Worm (Caenorhabditis elegans): ENCODE measurements around the gene gln-1.

The gln-1 gene

ce11 chrX:6022469-6022868 lies 35.6 kb upstream of the gln-1 start, which contains the start of gene lelo-3:
Gene lelo-3 (minus strand): TSS chrX:6022569.
- TF ChIP-seq lin-32 (GFP tag; optimal IDR thresholded peaks at IDR 0.05) (no peak), mep-1 (tag; optimal IDR thresholded peaks at IDR 0.05) (no peak), ceh-43 (GFP tag; optimal IDR thresholded peaks at IDR 0.05) (no peak), mab-5 (tag; optimal IDR thresholded peaks at IDR 0.05) (no peak), ces-1 (GFP tag; optimal IDR thresholded peaks at IDR 0.05) (peak; percentile 55)

ce11 chrX:6024977-6025376 lies 33.1 kb upstream of the gln-1 start:
- TF ChIP-seq ceh-43 (GFP tag; optimal IDR thresholded peaks at IDR 0.05) (no peak), hlh-1 (tag; optimal IDR thresholded peaks at IDR 0.05) (no peak), M03D4.4 (tag; optimal IDR thresholded peaks at IDR 0.05) (no peak), ceh-39 (tag; optimal IDR thresholded peaks at IDR 0.05) (no peak), nhr-76 (tag; optimal IDR thresholded peaks at IDR 0.05) (no peak), tbx-8 (GFP tag; optimal IDR thresholded peaks at IDR 0.05) (no peak), sem-2 (GFP tag; optimal IDR thresholded peaks at IDR 0.05) (no peak), zip-8 (tag; optimal IDR thresholded peaks at IDR 0.05) (no peak), mep-1 (tag; optimal IDR thresholded peaks at IDR 0.05) (no peak), elt-3 (tag; optimal IDR thresholded peaks at IDR 0.05) (no peak), sptf-1 (tag; optimal IDR thresholded peaks at IDR 0.05) (no peak), bed-3 (GFP tag; optimal IDR thresholded peaks at IDR 0.05) (no peak)

- TF ChIP-seq nhr-28 (tag; optimal IDR thresholded peaks at IDR 0.05): no peak
Measured at ce11 chrX:6026732-6027528, 31.1 kb upstream of the gln-1 start.

ce11 chrX:6029075-6029474 lies 29.0 kb upstream of the gln-1 start:
- TF ChIP-seq nhr-28 (tag; optimal IDR thresholded peaks at IDR 0.05): no peak
- TF ChIP-seq ceh-39 (tag; optimal IDR thresholded peaks at IDR 0.05): no peak
- no peak for TF ChIP-seq nhr-2 (tag; optimal IDR thresholded peaks at IDR 0.05)
- TF ChIP-seq sptf-1 (tag; optimal IDR thresholded peaks at IDR 0.05): no peak
- no peak for TF ChIP-seq elt-1 (tag; optimal IDR thresholded peaks at IDR 0.05; ENCODE audit: borderline replicate concordance, insufficient read depth)
- TF ChIP-seq hlh-1 (tag; optimal IDR thresholded peaks at IDR 0.05): no peak

ce11 chrX:6031169-6031568 lies 26.9 kb upstream of the gln-1 start, which contains the start of gene ipp-5:
Gene ipp-5 (plus strand): TSS chrX:6031469.
- TF ChIP-seq elt-3 (tag; optimal IDR thresholded peaks at IDR 0.05): no peak
- no peak for TF ChIP-seq mab-5 (tag; optimal IDR thresholded peaks at IDR 0.05)
- no peak for TF ChIP-seq lsy-2 (tag; optimal IDR thresholded peaks at IDR 0.05)
- TF ChIP-seq ztf-11 (tag; optimal IDR thresholded peaks at IDR 0.05): no peak
- no peak for TF ChIP-seq nhr-2 (tag; optimal IDR thresholded peaks at IDR 0.05)
- no peak for TF ChIP-seq nhr-76 (tag; optimal IDR thresholded peaks at IDR 0.05)
- no peak for TF ChIP-seq M03D4.4 (tag; optimal IDR thresholded peaks at IDR 0.05)
- TF ChIP-seq zip-8 (tag; optimal IDR thresholded peaks at IDR 0.05): no peak
- no peak for TF ChIP-seq nhr-28 (tag; optimal IDR thresholded peaks at IDR 0.05)
- no peak for TF ChIP-seq unc-120 (tag; optimal IDR thresholded peaks at IDR 0.05; ENCODE audit: poor library complexity, severe bottlenecking)
- no peak for TF ChIP-seq blmp-1 (tag; optimal IDR thresholded peaks at IDR 0.05)
- TF ChIP-seq ceh-39 (tag; optimal IDR thresholded peaks at IDR 0.05): no peak
- TF ChIP-seq ceh-43 (GFP tag; optimal IDR thresholded peaks at IDR 0.05): no peak
- TF ChIP-seq mep-1 (tag; optimal IDR thresholded peaks at IDR 0.05): no peak
- no peak for TF ChIP-seq unc-39 (tag; optimal IDR thresholded peaks at IDR 0.05)
- no peak for TF ChIP-seq ham-2 (GFP tag; optimal IDR thresholded peaks at IDR 0.05)
- TF ChIP-seq ces-1 (GFP tag; optimal IDR thresholded peaks at IDR 0.05): no peak
- TF ChIP-seq cnd-1 (tag; optimal IDR thresholded peaks at IDR 0.05): no peak

- TF ChIP-seq zip-8 (tag; optimal IDR thresholded peaks at IDR 0.05) (no peak), ztf-11 (tag; optimal IDR thresholded peaks at IDR 0.05) (no peak), pha-4 (tag; optimal IDR thresholded peaks at IDR 0.05) (no peak), sem-2 (GFP tag; optimal IDR thresholded peaks at IDR 0.05) (no peak), nhr-12 (tag; optimal IDR thresholded peaks at IDR 0.05) (no peak), hlh-1 (tag; optimal IDR thresholded peaks at IDR 0.05) (no peak), elt-3 (tag; optimal IDR thresholded peaks at IDR 0.05) (no peak), M03D4.4 (tag; optimal IDR thresholded peaks at IDR 0.05) (no peak), sptf-1 (tag; optimal IDR thresholded peaks at IDR 0.05) (no peak), ceh-83 (GFP tag; optimal IDR thresholded peaks at IDR 0.05) (no peak), lin-32 (GFP tag; optimal IDR thresholded peaks at IDR 0.05) (no peak), lsy-2 (tag; optimal IDR thresholded peaks at IDR 0.05) (no peak), unc-39 (tag; optimal IDR thresholded peaks at IDR 0.05) (no peak), flh-1 (GFP tag; optimal IDR thresholded peaks at IDR 0.05) (no peak), ham-2 (GFP tag; optimal IDR thresholded peaks at IDR 0.05) (no peak), mls-2 (tag; optimal IDR thresholded peaks at IDR 0.05) (no peak), unc-120 (tag; optimal IDR thresholded peaks at IDR 0.05; ENCODE audit: poor library complexity, severe bottlenecking) (no peak)
Measured at ce11 chrX:6039544-6039943, 18.5 kb upstream of the gln-1 start, which contains the start of gene hsp-25. Gene hsp-25 (minus strand): TSS chrX:6039644.
